Worm (Caenorhabditis elegans) whole organism, early embryonic: ENCODE data around the gene F13E9.16.

ENCODE experiments used
- ama-1 ChIP-seq: fragments of 150-350 bp; optimal IDR thresholded peaks from 2 replicates; lab custom pipeline; 2014
- ceh-13 ChIP-seq: fragments of 200-800 bp; sonication (Bioruptor generic); optimal IDR thresholded peaks from 2 replicates; lab custom pipeline; 2018; ENCODE audit warnings: mild to moderate bottlenecking, missing genetic modification characterization, missing compliant biosample characterization
- ceh-36 ChIP-seq: sonication (generic microtip); optimal IDR thresholded peaks from 2 replicates; lab custom pipeline; 2016; ENCODE audit warnings: missing genetic modification characterization, inconsistent platforms, missing compliant biosample characterization
- flt-1 ChIP-seq: fragments of 200-800 bp; sonication (Bioruptor generic); IDR thresholded peaks from 2 replicates; pipeline ENCODE4 v1.3.6; 2022; ENCODE audit warnings: missing genetic modification characterization, missing compliant biosample characterization
- tbx-11 ChIP-seq: fragments of 200-800 bp; sonication (Bioruptor generic); IDR thresholded peaks from 2 replicates; pipeline ENCODE4 v1.3.6; 2022; ENCODE audit warnings: missing genetic modification characterization, missing compliant biosample characterization
- tbx-37 ChIP-seq: fragments of 200-800 bp; sonication (Bioruptor generic); conservative IDR thresholded peaks from 2 replicates; pipeline ENCODE4 v1.3.6; 2022; ENCODE audit warnings: missing genetic modification reagents, missing genetic modification characterization, missing compliant biosample characterization
- tra-4 ChIP-seq: sonication (generic microtip); optimal IDR thresholded peaks from 2 replicates; lab custom pipeline; 2017; ENCODE audit warnings: missing genetic modification characterization, missing compliant biosample characterization

- TF ChIP-seq tbx-37 = no peak
- TF ChIP-seq tra-4 (tag; lab: Kevin White, UChicago) = no peak
- TF ChIP-seq ceh-36 (tag; lab: Kevin White, UChicago) = no peak
- TF ChIP-seq tbx-11 (GFP tag; lab: Robert Waterston, UW) = no peak
- TF ChIP-seq ceh-13 (GFP tag; lab: Kevin White, UChicago) = no peak
- no peak for TF ChIP-seq ama-1 (lab: Kevin White, UChicago)
- 0 out of 2 replicates have a peak, but pooled peaks have one; percentile 43 for TF ChIP-seq flt-1
Measured at ce11 chrIV:10869642-10870041, 17.5 kb downstream of the F13E9.16 start.
